Worm (Caenorhabditis elegans): ENCODE results near the gene col-9.
A peak's percentile ranks its signal among the peaks of the same experiment; 100 is the strongest.

The col-9 gene

ce11 chrX:13618574-13618973 lies 28.7 kb downstream of the col-9 start, which contains the start of gene nlp-53:
TSS of gene nlp-53 (plus strand) at chrX:13618874.
- TF ChIP-seq unc-39 (tag; optimal IDR thresholded peaks at IDR 0.05) (no peak), lin-13 (GFP tag; optimal IDR thresholded peaks at IDR 0.05) (no peak), nhr-25 (tag; optimal IDR thresholded peaks at IDR 0.05) (no peak), ceh-82 (tag; optimal IDR thresholded peaks at IDR 0.05) (no peak), nhr-12 (tag; optimal IDR thresholded peaks at IDR 0.05) (no peak), ztf-11 (tag; optimal IDR thresholded peaks at IDR 0.05) (no peak), nhr-23 (tag; optimal IDR thresholded peaks at IDR 0.05) (no peak), nhr-11 (tag; optimal IDR thresholded peaks at IDR 0.05) (no peak), mbf-1 (tag; optimal IDR thresholded peaks at IDR 0.05) (no peak), egl-27 (tag; optimal IDR thresholded peaks at IDR 0.05) (no peak), ztf-4 (tag; optimal IDR thresholded peaks at IDR 0.05) (no peak), ceh-16 (tag; optimal IDR thresholded peaks at IDR 0.05) (no peak), skn-1 (tag; optimal IDR thresholded peaks at IDR 0.05) (no peak), unc-62 (GFP tag; optimal IDR thresholded peaks at IDR 0.05) (no peak), ZK546.5 (tag; optimal IDR thresholded peaks at IDR 0.05) (no peak), nhr-77 (tag; optimal IDR thresholded peaks at IDR 0.05) (no peak), nhr-6 (tag; optimal IDR thresholded peaks at IDR 0.05) (no peak)

DNA sequence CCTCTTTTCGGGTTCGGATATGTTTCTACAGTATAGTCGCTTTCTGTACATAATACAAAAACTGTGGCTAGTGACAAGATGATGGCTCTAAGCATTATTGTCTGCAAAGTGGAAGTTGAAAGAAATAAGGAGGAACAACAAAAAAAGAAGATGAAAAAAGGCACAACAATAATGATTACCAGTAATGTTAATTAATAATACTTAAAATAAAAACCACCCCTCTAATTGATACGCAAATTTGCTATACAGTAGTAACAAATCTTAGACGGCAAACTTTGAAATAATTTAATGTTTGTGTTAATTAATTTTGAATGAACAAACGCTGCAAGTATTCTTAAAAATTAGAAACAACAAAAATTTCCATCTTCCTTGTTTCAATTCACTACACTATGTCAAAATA lies 31.8 kb downstream of the col-9 start, which contains the start of gene Y12A6A.1:
TSS of gene Y12A6A.1 (minus strand) at position 101 of the 400 bp plus-strand sequence.
- TF ChIP-seq F13H6.1 (tag; optimal IDR thresholded peaks at IDR 0.05): no peak
- no peak for TF ChIP-seq lin-39 (tag; optimal IDR thresholded peaks at IDR 0.05)
- no peak for TF ChIP-seq sem-4 (tag; optimal IDR thresholded peaks at IDR 0.05)
- TF ChIP-seq peb-1 (tag; optimal IDR thresholded peaks at IDR 0.05): no peak
- TF ChIP-seq unc-62 (GFP tag; optimal IDR thresholded peaks at IDR 0.05): no peak
- TF ChIP-seq C34F6.9 (tag; optimal IDR thresholded peaks at IDR 0.05): no peak

DNA sequence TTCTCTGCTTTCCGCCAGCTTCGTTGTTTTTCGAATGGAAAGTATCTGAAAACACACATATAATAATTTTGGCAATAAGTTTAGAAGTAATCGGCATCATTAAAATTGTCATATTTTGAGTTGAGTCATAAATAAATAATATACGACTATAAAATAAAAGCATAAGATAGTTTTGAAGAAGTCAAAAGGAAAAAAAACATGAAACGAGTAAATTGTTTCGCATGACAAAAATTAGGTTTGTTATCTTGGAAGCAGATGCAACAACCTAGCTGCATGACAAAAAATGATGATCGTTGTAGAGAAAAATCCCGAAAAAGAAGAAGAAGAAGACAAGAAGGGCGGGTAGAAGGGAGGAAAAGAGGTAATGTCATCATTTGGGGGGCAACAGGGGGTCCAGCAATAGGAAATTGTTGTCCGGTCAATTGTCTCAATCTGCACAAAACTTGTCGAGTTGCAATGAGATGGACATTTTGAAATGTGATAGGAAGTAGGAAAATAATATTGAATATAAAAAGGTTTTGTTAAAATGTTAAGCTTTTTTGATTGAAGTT lies 41.4 kb downstream of the col-9 start, which contains the start of gene nlg-1:
TSS of gene nlg-1 (minus strand) at position 51 of the 551 bp plus-strand sequence.
- TF ChIP-seq sma-9 (GFP tag; optimal IDR thresholded peaks at IDR 0.05): peak; percentile 6
- no peak for TF ChIP-seq sma-9 (tag; optimal IDR thresholded peaks at IDR 0.05)
- TF ChIP-seq elt-3 (tag; optimal IDR thresholded peaks at IDR 0.05): no peak

DNA sequence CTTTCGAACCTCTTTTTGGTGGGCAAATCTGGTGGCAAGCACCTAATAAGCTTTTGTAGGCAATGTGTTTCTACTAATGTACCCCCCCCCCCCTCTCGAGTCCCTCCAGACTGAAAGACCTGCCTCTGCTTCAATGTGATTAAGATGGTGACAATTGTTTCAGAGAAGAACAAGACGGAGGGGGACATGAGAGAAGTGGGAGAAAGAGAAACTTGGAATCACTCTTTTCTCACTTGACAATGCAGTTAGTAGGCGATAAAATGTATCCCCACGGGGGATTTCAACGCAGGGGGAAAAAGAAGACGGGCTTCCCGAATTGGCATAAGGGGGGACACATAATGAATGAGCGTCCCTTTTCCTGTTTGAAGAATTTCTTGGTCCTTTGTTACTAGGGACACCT lies 42.4 kb downstream of the col-9 start:
- TF ChIP-seq ztf-11 (tag; optimal IDR thresholded peaks at IDR 0.05) (no peak), fos-1 (tag; optimal IDR thresholded peaks at IDR 0.05) (no peak), F13H6.1 (tag; optimal IDR thresholded peaks at IDR 0.05) (no peak), blmp-1 (tag; optimal IDR thresholded peaks at IDR 0.05; ENCODE audit: insufficient read depth) (no peak), mdl-1 (tag; optimal IDR thresholded peaks at IDR 0.05) (no peak), nhr-25 (tag; optimal IDR thresholded peaks at IDR 0.05) (no peak), ceh-16 (tag; optimal IDR thresholded peaks at IDR 0.05) (no peak), nhr-12 (tag; optimal IDR thresholded peaks at IDR 0.05) (no peak), Y55F3AM.14 (GFP tag; optimal IDR thresholded peaks at IDR 0.05) (no peak), nhr-77 (tag; optimal IDR thresholded peaks at IDR 0.05) (no peak)

ce11 chrX:13633032-13633431 lies 43.2 kb downstream of the col-9 start:
- TF ChIP-seq nhr-12 (tag; optimal IDR thresholded peaks at IDR 0.05): no peak
- TF ChIP-seq snpc-4 (tag; optimal IDR thresholded peaks at IDR 0.05): peak; percentile 58

ce11 chrX:13633876-13634479 lies 44.1 kb downstream of the col-9 start:
- TF ChIP-seq blmp-1 (tag; optimal IDR thresholded peaks at IDR 0.05; ENCODE audit: insufficient read depth) (no peak), F13H6.1 (tag; optimal IDR thresholded peaks at IDR 0.05) (peak; percentile 7), sma-9 (GFP tag; optimal IDR thresholded peaks at IDR 0.05) (peak; percentile 40), sma-9 (tag; optimal IDR thresholded peaks at IDR 0.05) (no peak), ama-1 (optimal IDR thresholded peaks at IDR 0.05) (no peak), C34F6.9 (tag; optimal IDR thresholded peaks at IDR 0.05) (peak; percentile 22)

All from whole organism, L2 larva.